Fruit fly (Drosophila melanogaster): Measurements from ENCODE around the gene CG3655.

DNA sequence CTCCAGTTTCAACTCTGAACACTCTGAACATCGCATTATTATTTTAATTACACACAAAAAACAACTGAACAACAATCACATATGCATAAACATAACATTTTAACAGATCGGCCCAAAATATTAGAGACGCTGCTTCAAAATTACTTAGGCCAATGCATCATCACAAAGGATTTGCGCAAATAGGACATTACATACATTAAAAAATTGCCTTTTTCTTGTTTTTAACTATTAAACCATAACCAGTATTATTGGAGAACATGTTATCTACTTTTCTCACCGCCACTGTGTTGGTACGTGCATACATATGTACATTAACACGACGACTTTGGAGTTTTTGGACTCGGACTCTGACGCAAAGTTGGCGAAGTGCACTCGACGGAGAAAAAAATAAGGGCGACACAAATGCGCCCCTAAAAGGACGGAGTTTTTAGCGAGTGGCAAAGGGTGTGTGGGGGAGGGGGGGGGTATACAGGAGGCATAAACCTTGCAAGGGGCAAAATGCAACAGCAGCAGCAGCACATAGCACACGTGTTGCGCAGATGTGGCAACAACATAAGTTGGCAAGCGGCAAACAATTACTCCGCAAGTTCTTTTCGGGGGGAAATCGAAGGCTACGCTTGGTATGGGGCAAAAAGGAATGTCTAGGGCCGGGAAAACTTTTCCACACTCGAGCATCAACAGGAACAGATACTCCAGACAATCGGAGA is 5.0 kb downstream of the CG3655 start:
- TF ChIP-seq CG8478 (optimal IDR thresholded peaks at IDR 0.05) (no peak), Dll (optimal IDR thresholded peaks at IDR 0.05) (no peak), psq (optimal IDR thresholded peaks at IDR 0.05) (no peak), pan (optimal IDR thresholded peaks at IDR 0.05) (no peak)

All from whole organism.